Worm (Caenorhabditis elegans): ENCODE results near the gene C34C6.9.

Gene C34C6.9

ce11 chrII:8643627-8644356, 41.9 kb upstream of the C34C6.9 start:
- TF ChIP-seq pha-4 (tag; optimal IDR thresholded peaks at IDR 0.05) = peak; percentile 20
- TF ChIP-seq nhr-12 (tag; optimal IDR thresholded peaks at IDR 0.05) = no peak
- TF ChIP-seq R02D3.7 (tag; optimal IDR thresholded peaks at IDR 0.05) = no peak
- TF ChIP-seq jun-1 (tag; optimal IDR thresholded peaks at IDR 0.05) = no peak
- TF ChIP-seq lin-39 (tag; optimal IDR thresholded peaks at IDR 0.05) = peak; percentile 31
- TF ChIP-seq unc-62 (GFP tag; optimal IDR thresholded peaks at IDR 0.05) = peak; percentile 7
- TF ChIP-seq lsy-12 (tag; optimal IDR thresholded peaks at IDR 0.05) = no peak

ce11 chrII:8646437-8646836, 39.3 kb upstream of the C34C6.9 start:
- no peak for TF ChIP-seq lin-15B (tag; optimal IDR thresholded peaks at IDR 0.05)
- TF ChIP-seq ama-1 (optimal IDR thresholded peaks at IDR 0.05) = no peak
- no peak for TF ChIP-seq fkh-2 (tag; optimal IDR thresholded peaks at IDR 0.05)
- no peak for TF ChIP-seq nhr-237 (tag; optimal IDR thresholded peaks at IDR 0.05)
- TF ChIP-seq ceh-82 (tag; optimal IDR thresholded peaks at IDR 0.05) = no peak
- no peak for TF ChIP-seq pha-4 (tag; optimal IDR thresholded peaks at IDR 0.05)
- TF ChIP-seq nhr-77 (tag; optimal IDR thresholded peaks at IDR 0.05) = no peak
- TF ChIP-seq nhr-23 (tag; optimal IDR thresholded peaks at IDR 0.05) = no peak
- no peak for TF ChIP-seq nhr-43 (tag; optimal IDR thresholded peaks at IDR 0.05; ENCODE audit: poor library complexity, severe bottlenecking)
- TF ChIP-seq nhr-12 (tag; optimal IDR thresholded peaks at IDR 0.05) = no peak
- no peak for TF ChIP-seq fkh-10 (GFP tag; optimal IDR thresholded peaks at IDR 0.05)
- no peak for TF ChIP-seq ceh-16 (tag; optimal IDR thresholded peaks at IDR 0.05)
- TF ChIP-seq ceh-9 (tag; optimal IDR thresholded peaks at IDR 0.05) = no peak
- TF ChIP-seq ZK546.5 (tag; optimal IDR thresholded peaks at IDR 0.05) = no peak
- TF ChIP-seq mml-1 (tag; optimal IDR thresholded peaks at IDR 0.05) = no peak
- TF ChIP-seq mdl-1 (tag; optimal IDR thresholded peaks at IDR 0.05) = no peak
- TF ChIP-seq pqm-1 (tag; optimal IDR thresholded peaks at IDR 0.05) = no peak

ce11 chrII:8648843-8649242, 36.9 kb upstream of the C34C6.9 start:
- TF ChIP-seq jun-1 (tag; optimal IDR thresholded peaks at IDR 0.05) = no peak
- TF ChIP-seq nhr-23 (tag; optimal IDR thresholded peaks at IDR 0.05) = no peak
- no peak for TF ChIP-seq ceh-16 (tag; optimal IDR thresholded peaks at IDR 0.05)
- no peak for TF ChIP-seq nhr-67 (tag; optimal IDR thresholded peaks at IDR 0.05)
- no peak for TF ChIP-seq elt-3 (tag; optimal IDR thresholded peaks at IDR 0.05)

ce11 chrII:8650644-8651159, 35.0 kb upstream of the C34C6.9 start, which contains the start of gene pyr-1:
Gene pyr-1 (plus strand): TSS chrII:8651109.
- TF ChIP-seq pha-4 (tag; optimal IDR thresholded peaks at IDR 0.05) = peak; percentile 91
- TF ChIP-seq elt-2 (tag; optimal IDR thresholded peaks at IDR 0.05) = peak; percentile 9
- TF ChIP-seq mml-1 (tag; optimal IDR thresholded peaks at IDR 0.05) = no peak
- TF ChIP-seq egl-5 (tag; optimal IDR thresholded peaks at IDR 0.05) = peak; percentile 58

- TF ChIP-seq mml-1 (tag; optimal IDR thresholded peaks at IDR 0.05) = no peak
These were observed 26.9 kb upstream of the C34C6.9 start, which contains the start of gene atg-10 for ce11 chrII:8658835-8659234. Gene atg-10 (plus strand): TSS chrII:8659135.

- TF ChIP-seq pha-4 (tag; optimal IDR thresholded peaks at IDR 0.05) (peak; percentile 74), tbx-2 (tag; optimal IDR thresholded peaks at IDR 0.05) (no peak), lin-15B (tag; optimal IDR thresholded peaks at IDR 0.05) (peak; percentile 56), ceh-28 (tag; optimal IDR thresholded peaks at IDR 0.05) (peak; percentile 31), elt-2 (tag; optimal IDR thresholded peaks at IDR 0.05) (peak; percentile 2)
These were observed 24.2 kb upstream of the C34C6.9 start, which contains the start of the genes piga-1 and eif-2Bepsilon for ce11 chrII:8661539-8661938. Gene piga-1 (minus strand): TSS chrII:8661712. Gene eif-2Bepsilon (plus strand): TSS chrII:8661869.

- TF ChIP-seq nhr-237 (tag; optimal IDR thresholded peaks at IDR 0.05) (no peak), ceh-82 (tag; optimal IDR thresholded peaks at IDR 0.05) (no peak), skn-1 (tag; optimal IDR thresholded peaks at IDR 0.05) (no peak), ceh-9 (tag; optimal IDR thresholded peaks at IDR 0.05) (no peak), nhr-28 (tag; optimal IDR thresholded peaks at IDR 0.05) (no peak), sea-2 (GFP tag; optimal IDR thresholded peaks at IDR 0.05) (no peak), tbx-2 (tag; optimal IDR thresholded peaks at IDR 0.05) (no peak), lin-39 (tag; optimal IDR thresholded peaks at IDR 0.05) (no peak), mdl-1 (tag; optimal IDR thresholded peaks at IDR 0.05) (no peak)
These were observed 21.2 kb upstream of the C34C6.9 start, which contains the start of gene etc-1 for ce11 chrII:8664533-8664932. Gene etc-1 (plus strand): TSS chrII:8664833.

All from whole organism, L3 larva.